Fruit fly (Drosophila melanogaster) whole organism: ENCODE results near the gene Vha100-1.

Experiments
- CG8478 ChIP-seq: fragments of >200 bp; optimal IDR thresholded peaks from 2 replicates; lab custom pipeline; 2018; ENCODE audit warnings: inconsistent platforms
- Dll ChIP-seq: fragments of >200 bp; optimal IDR thresholded peaks from 2 replicates; lab custom pipeline; 2017
- EcR ChIP-seq, 2 experiments: fragments of >200 bp; optimal IDR thresholded peaks; 2 replicates each; lab custom pipeline; 2017; ENCODE audit warnings: missing biosample characterization in 2 of 2, missing genetic modification characterization in 2 of 2, missing genetic modification reagents in 2 of 2
- pan ChIP-seq: fragments of >200 bp; optimal IDR thresholded peaks from 2 replicates; lab custom pipeline; 2017
- psq ChIP-seq: fragments of >200 bp; optimal IDR thresholded peaks from 2 replicates; lab custom pipeline; 2017
- usp ChIP-seq: fragments of >200 bp; optimal IDR thresholded peaks from 2 replicates; lab custom pipeline; 2017; ENCODE audit warnings: missing biosample characterization, missing genetic modification characterization, mixed read lengths

Vha100-1 gene

DNA sequence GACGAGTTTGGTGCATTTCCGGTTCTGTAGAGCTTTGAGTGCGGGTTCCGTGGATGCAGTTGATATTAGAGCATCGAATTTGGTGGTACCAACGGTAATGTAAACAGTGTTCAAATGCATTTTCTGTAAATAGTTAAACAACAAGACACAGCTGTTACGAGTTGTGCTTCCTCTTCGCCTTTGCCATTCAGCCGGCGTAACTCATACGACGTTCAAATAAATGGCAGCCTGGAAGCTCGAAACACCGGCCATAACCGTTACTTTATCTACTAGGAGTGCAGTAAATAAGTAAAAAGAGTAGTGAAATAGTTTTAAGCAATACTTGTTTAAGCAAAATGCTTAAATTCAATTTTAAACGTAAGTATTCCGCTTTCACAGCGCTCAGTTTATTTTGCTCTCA lies 7.4 kb downstream of the Vha100-1 start, which contains the start of the genes Alg13 and superdeath:
Gene Alg13, minus strand, starts transcription at position 167 of the 400 bp plus-strand sequence.
Gene superdeath, plus strand, starts transcription at position 256 of the 400 bp plus-strand sequence.
- no peak for TF ChIP-seq CG8478 (lab: Kevin White, UChicago)
- TF ChIP-seq psq, result no peak
- TF ChIP-seq Dll (lab: Kevin White, UChicago), result no peak
- no peak for TF ChIP-seq EcR (GFP tag; optimal IDR thresholded peaks at IDR 0.05; lab: Kevin White, UChicago)
- no peak for TF ChIP-seq usp (GFP tag; lab: Kevin White, UChicago)

dm6 chr3R:29138961-29139527 lies 8.1 kb downstream of the Vha100-1 start:
- no peak for TF ChIP-seq psq
- no peak for TF ChIP-seq usp (GFP tag; lab: Kevin White, UChicago)
- TF ChIP-seq Dll (lab: Kevin White, UChicago), result no peak
- no peak for TF ChIP-seq EcR (GFP tag; optimal IDR thresholded peaks at IDR 0.05; lab: Kevin White, UChicago)
- TF ChIP-seq CG8478 (lab: Kevin White, UChicago), result no peak
- TF ChIP-seq pan, result no peak

DNA sequence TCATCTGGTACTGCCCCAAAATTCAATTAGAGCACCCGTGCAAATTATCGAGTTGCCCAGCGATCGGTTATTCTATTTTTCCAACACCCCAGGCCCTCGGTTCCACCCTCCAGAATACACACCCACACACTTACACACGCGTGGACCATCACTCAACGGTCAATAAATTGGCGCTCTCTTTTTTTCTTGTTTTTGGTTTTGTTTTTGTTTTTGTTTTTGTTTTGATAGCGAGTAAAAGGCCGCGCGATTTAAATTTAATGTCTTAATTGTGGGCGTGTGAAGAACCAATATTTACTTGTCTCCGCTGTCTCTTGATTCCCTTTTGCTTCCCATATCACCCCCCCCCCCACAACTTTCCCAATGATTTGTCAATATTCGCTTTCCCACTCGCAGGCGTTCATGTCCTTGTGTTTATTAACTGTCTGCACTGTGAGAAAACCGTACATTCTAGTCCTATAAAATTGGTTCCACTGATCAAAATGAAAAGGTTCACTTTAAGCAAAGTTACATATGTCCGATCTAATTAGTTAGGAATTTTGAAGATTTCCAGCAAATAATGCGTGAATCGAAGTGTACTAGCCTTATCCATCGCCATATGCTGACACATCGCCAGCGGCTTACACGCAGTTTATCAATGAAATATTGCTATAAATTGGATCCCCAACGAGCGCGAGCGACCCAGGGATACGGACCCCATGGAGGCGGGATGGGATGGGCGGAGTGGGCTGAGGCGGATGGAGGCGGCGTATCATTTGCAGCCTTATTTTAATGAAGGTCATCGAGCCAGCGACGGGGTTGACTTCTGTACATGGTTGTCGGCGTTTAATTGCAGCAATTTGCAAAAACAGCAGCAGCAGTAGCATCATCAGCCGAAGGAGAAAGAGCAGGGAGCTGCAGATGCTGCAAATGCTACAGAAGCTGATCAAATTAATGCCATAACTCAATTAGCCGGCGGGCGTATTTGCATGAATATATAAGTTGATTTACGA lies 9.1 kb downstream of the Vha100-1 start:
- TF ChIP-seq CG8478 (lab: Kevin White, UChicago) (no peak), psq (no peak), usp (GFP tag; lab: Kevin White, UChicago) (no peak), EcR (GFP tag; optimal IDR thresholded peaks at IDR 0.05; lab: Kevin White, UChicago) (no peak), Dll (lab: Kevin White, UChicago) (no peak), pan (no peak)

dm6 chr3R:29146710-29147109 lies 15.7 kb downstream of the Vha100-1 start, which contains the start of gene CG14511:
CG14511 (minus strand) TSS chr3R:29146893.
- TF ChIP-seq usp (GFP tag; lab: Kevin White, UChicago) (no peak), pan (no peak)

DNA sequence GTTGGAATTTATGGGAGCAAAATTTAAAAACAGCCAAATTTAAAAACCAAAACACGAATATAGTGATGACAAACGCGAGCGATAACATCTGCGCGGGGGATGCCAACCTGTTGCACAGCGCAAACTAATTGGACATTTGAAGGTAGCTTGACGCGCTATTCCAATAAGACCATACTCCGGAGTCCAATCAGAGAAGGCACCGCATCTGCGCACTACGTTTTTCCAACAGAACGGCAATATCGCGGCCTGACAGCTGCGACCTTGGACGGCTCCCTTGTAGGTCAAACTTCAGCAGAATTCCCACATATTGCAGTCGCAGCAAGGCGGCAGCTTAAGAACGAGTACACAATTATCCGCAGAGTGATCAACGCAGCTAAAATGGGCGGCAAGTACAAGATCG lies 17.1 kb downstream of the Vha100-1 start, which contains the start of the genes CG11882 and Pglym78:
Gene CG11882, minus strand, starts transcription at position 101 of the 400 bp plus-strand sequence.
Gene Pglym78, plus strand, starts transcription at position 177 of the 400 bp plus-strand sequence.
- TF ChIP-seq psq (no peak), Dll (lab: Kevin White, UChicago) (no peak), usp (GFP tag; lab: Kevin White, UChicago) (no peak), EcR (GFP tag; optimal IDR thresholded peaks at IDR 0.05; lab: Kevin White, UChicago) (no peak), CG8478 (lab: Kevin White, UChicago) (no peak), pan (no peak)

dm6 chr3R:29151621-29152092 lies 20.7 kb downstream of the Vha100-1 start, which contains the start of gene eIF2D:
eIF2D (minus strand) TSS chr3R:29151794.
- no peak for TF ChIP-seq psq
- no peak for TF ChIP-seq EcR (GFP tag; optimal IDR thresholded peaks at IDR 0.05; lab: Kevin White, UChicago)
- no peak for TF ChIP-seq pan

dm6 chr3R:29153197-29153644 lies 22.2 kb downstream of the Vha100-1 start, which contains the start of the genes Slbp and Rpn2:
Slbp (minus strand) TSS chr3R:29153266.
Rpn2 (plus strand) TSS chr3R:29153524.
- TF ChIP-seq Dll (lab: Kevin White, UChicago) (no peak), CG8478 (lab: Kevin White, UChicago) (no peak), pan (no peak), psq (no peak), usp (GFP tag; lab: Kevin White, UChicago) (no peak), EcR (GFP tag; optimal IDR thresholded peaks at IDR 0.05; lab: Kevin White, UChicago) (no peak)

DNA sequence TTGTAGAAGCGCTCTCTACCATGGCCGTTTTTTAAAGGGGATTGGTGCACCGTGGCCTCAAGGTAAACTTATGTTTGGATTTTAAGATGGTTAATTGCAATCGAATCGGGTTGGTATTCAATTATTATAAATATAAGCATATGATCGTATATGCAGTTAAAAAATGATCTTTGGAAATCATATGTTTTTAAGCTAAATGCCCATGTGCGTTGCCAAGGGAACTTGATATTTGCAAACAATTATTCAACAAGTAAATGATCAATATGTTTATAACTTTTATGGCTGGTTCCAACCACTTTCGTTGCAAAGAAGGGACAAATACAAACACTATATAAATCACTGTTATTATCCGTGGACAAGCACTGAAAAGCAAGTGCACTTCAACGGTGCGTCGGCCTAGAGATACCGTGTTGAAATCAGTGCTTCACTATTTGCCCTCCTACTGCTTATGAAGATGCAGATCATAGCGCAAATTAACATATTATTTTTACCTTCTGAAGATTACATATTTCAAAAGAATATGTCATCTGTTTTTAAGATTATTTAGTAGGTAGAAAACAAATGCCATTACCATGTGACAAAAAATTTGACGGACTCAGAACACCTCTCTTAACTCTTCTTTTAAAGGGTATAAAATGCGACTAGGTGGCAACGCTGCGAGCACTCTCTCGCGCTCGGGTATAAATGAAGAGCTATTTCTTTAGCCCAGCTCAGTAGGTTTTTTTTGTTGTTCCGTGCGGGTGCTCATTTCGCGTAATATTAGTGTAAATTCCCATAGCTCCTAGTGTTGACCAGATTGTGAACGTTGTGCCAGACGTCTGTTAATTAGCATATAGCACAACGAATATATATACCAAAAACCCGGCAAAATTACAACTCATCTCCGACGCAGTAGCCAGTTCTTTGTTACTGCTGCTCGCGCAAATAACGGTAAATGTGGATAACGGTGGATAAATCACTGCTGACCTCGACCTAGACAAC lies 26.7 kb downstream of the Vha100-1 start, which contains the start of gene rdog:
Gene rdog, plus strand, starts transcription at position 705 of the 981 bp plus-strand sequence.
- peak; percentile 97 for TF ChIP-seq pan
- no peak for TF ChIP-seq Dll (lab: Kevin White, UChicago)

DNA sequence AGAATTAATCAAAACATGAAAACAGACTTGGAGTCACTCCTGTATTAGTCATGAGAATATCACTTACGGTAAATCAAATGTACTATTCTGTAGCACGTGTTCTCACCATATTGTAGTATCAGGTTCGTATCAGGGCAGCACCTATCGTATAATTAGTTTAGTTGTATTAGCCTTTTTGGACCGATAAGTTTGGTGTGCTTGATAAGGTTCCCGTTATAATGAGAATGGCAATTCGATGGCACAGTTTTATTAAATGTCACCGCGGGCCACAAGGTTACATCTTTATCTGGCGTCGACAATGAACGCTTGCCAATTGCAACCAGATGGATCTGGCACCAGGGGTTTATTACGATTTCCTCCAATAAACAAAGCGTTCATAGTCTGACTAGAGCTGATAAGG lies 27.7 kb downstream of the Vha100-1 start:
- TF ChIP-seq Dll (lab: Kevin White, UChicago) (no peak), CG8478 (lab: Kevin White, UChicago) (no peak)

DNA sequence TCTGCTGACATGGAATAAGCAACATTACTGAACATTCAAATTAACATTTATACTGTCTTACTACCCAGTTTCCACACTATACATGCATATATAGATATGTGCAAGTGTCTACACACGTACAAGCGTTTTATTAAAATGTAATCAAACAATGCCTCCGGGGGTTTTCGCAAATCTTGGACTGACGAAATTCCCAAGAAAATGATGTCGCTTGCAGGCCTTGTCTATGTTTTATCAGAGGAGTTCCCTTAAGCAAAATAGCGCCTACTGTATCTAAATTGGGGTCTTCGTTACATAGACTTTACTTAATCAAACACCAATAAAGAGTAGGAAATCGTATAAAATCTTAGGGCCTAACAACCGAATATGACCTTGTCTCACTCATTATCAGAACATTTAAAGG lies 28.6 kb downstream of the Vha100-1 start:
- TF ChIP-seq EcR (GFP tag; optimal IDR thresholded peaks at IDR 0.05; lab: Kevin White, UChicago) (no peak), psq (no peak), usp (GFP tag; lab: Kevin White, UChicago) (no peak), CG8478 (lab: Kevin White, UChicago) (no peak), Dll (lab: Kevin White, UChicago) (no peak), pan (no peak)
